Worm (Caenorhabditis elegans): Measurements from ENCODE around the gene icd-1.
"Not testable (repeated sequence)": the region's sequence is repeated elsewhere in the genome, so short reads cannot be mapped to it uniquely, and the experiment has no call there.

icd-1 gene

ce11 chrII:6631995-6632394 is 43.5 kb upstream of the icd-1 start:
- TF ChIP-seq unc-130 (tag; optimal IDR thresholded peaks at IDR 0.05) = no peak
- no peak for TF ChIP-seq jun-1 (tag; optimal IDR thresholded peaks at IDR 0.05)
- peak; percentile 67 for TF ChIP-seq elt-2 (tag; optimal IDR thresholded peaks at IDR 0.05)
- TF ChIP-seq ceh-90 (tag; optimal IDR thresholded peaks at IDR 0.05) = no peak
- TF ChIP-seq skn-1 (tag; optimal IDR thresholded peaks at IDR 0.05) = no peak
- TF ChIP-seq unc-86 (tag; optimal IDR thresholded peaks at IDR 0.05) = no peak
- TF ChIP-seq nhr-47 (tag; optimal IDR thresholded peaks at IDR 0.05) = no peak
- no peak for TF ChIP-seq unc-98 (GFP tag; IDR thresholded peaks at IDR 0.05)

ce11 chrII:6630811-6631210 is 42.4 kb upstream of the icd-1 start, which contains the start of gene T19D12.4:
T19D12.4 (plus strand) TSS chrII:6631105.
- TF ChIP-seq pag-3 (tag; optimal IDR thresholded peaks at IDR 0.05; ENCODE audit: borderline replicate concordance, insufficient read depth) (no peak), Y116A8C.19 (tag; optimal IDR thresholded peaks at IDR 0.05; ENCODE audit: borderline replicate concordance) (no peak), snu-23 (GFP tag; optimal IDR thresholded peaks at IDR 0.05) (no peak), nhr-237 (tag; optimal IDR thresholded peaks at IDR 0.05) (no peak), ceh-63 (GFP tag; optimal IDR thresholded peaks at IDR 0.05) (no peak), elt-2 (tag; optimal IDR thresholded peaks at IDR 0.05) (peak; percentile 82), vab-15 (tag; optimal IDR thresholded peaks at IDR 0.05) (no peak)

DNA sequence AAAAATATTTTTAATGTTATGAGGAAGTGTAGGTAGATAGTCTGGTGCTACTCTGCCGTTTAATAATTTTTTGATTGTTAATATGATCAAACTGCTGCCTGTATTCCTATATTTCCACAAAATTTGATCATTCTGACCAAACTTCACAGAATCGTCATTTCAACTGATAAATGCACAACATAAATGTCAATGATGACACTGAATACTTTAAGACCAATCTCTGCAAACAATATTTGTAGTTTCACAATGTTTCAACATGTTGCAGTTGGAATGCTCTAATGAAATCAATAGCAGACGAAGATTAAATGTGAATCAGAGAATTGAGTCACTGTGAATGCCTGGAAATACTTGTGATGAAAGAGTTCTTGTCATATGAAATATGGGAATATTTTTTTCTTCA is 41.3 kb upstream of the icd-1 start:
- TF ChIP-seq grh-1 (GFP tag; IDR thresholded peaks at IDR 0.05) = no peak

DNA sequence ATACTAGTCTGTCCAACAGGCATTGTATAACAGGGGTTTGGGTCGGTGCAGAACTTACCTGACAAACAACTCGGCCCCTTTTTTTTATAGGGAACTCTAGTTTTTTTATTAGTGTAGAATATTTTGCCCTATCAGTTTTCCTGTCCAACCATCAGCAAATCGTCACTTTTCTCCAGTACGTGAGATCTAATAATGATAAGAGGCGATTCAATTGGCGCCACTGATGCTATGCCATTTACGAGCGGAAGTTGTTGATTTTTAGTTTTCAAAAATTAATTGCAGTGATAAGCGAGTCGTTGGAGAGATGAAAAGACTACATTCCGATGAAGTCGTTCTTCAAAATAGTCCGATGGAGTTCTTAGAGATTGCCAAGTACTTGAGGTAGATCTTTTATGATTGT is 39.9 kb upstream of the icd-1 start:
- TF ChIP-seq snu-23 (GFP tag; optimal IDR thresholded peaks at IDR 0.05) (no peak), elt-2 (tag; optimal IDR thresholded peaks at IDR 0.05) (peak; percentile 35)

DNA sequence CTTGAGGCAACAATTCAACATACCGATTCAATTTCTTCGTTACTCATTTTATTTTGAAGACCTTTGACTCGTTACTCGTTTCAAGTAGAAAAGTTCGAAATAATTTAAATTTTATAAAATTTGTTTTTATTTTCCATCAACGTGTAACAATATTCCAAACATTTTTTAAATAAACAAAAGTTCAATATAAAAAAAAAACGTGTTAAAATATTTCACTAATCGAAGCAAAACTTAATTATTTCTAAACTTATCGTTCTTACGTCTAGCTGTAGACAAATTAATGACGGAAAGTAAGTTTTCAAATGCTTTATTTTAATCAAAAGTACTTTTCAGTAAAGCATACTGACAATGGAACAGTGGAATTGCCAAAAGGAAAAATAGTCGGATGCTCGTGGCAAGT is 38.7 kb upstream of the icd-1 start, which contains the start of the genes F54H5.5 and F54H5.2:
F54H5.5 (minus strand) TSS at position 101 of the 400 bp plus-strand sequence.
F54H5.2 (plus strand) TSS at position 303 of the 400 bp plus-strand sequence.
- not testable (repeated sequence) for TF ChIP-seq ceh-88 (GFP tag; IDR thresholded peaks at IDR 0.05); ceh-82 (tag; optimal IDR thresholded peaks at IDR 0.05); grh-1 (GFP tag; IDR thresholded peaks at IDR 0.05)

DNA sequence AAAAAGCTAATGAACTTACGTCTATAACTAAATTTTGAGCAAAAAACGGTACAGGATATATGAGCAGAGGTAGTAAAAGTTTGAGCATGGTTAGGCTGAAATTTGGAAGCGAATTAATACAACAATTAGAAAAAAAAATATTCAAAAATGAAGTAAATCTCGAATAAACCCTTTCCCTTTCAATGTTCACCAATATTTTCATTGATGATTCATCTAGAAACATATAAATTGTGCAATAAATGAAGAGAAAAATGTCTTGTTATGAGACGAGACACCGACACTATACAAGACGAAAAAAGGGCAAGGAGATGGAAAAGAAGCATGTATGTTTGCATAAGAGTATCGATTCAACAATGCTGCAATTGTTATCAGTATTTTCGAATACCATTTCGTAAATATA is 36.8 kb upstream of the icd-1 start, which contains the start of gene F54H5.14:
F54H5.14 (minus strand) TSS at position 101 of the 400 bp plus-strand sequence.
- TF ChIP-seq nhr-84 (tag; optimal IDR thresholded peaks at IDR 0.05) = no peak
- TF ChIP-seq unc-30 (tag; optimal IDR thresholded peaks at IDR 0.05) = no peak
- no peak for TF ChIP-seq irx-1 (tag; optimal IDR thresholded peaks at IDR 0.05)
- no peak for TF ChIP-seq Y116A8C.19 (tag; optimal IDR thresholded peaks at IDR 0.05; ENCODE audit: borderline replicate concordance)
- no peak for TF ChIP-seq hpl-2 (GFP tag; optimal IDR thresholded peaks at IDR 0.05)
- no peak for TF ChIP-seq aha-1 (tag; optimal IDR thresholded peaks at IDR 0.05)
- TF ChIP-seq C34B4.2 (tag; optimal IDR thresholded peaks at IDR 0.05) = no peak
- no peak for TF ChIP-seq ceh-8 (GFP tag; optimal IDR thresholded peaks at IDR 0.05)
- no peak for TF ChIP-seq egl-13 (tag; optimal IDR thresholded peaks at IDR 0.05)
- no peak for TF ChIP-seq unc-98 (GFP tag; IDR thresholded peaks at IDR 0.05)
- TF ChIP-seq unc-62 (GFP tag; optimal IDR thresholded peaks at IDR 0.05) = no peak

ce11 chrII:6621886-6622285 is 33.4 kb upstream of the icd-1 start, which contains the start of gene F54H5.3:
F54H5.3 (plus strand) TSS chrII:6622186.
- no peak for TF ChIP-seq pax-3 (tag; optimal IDR thresholded peaks at IDR 0.05)
- no peak for TF ChIP-seq pqm-1 (tag; optimal IDR thresholded peaks at IDR 0.05)
- no peak for TF ChIP-seq rnt-1 (tag; optimal IDR thresholded peaks at IDR 0.05)
- TF ChIP-seq ama-1 (optimal IDR thresholded peaks at IDR 0.05) = no peak
- TF ChIP-seq egl-13 (tag; optimal IDR thresholded peaks at IDR 0.05) = no peak
- no peak for TF ChIP-seq efl-1 (optimal IDR thresholded peaks at IDR 0.05)
- no peak for TF ChIP-seq efl-1 (GFP tag; optimal IDR thresholded peaks at IDR 0.05 in 1 of 2)
- no peak for TF ChIP-seq unc-62 (GFP tag; optimal IDR thresholded peaks at IDR 0.05)

Data from whole organism, L1 larva.